Fruit fly (Drosophila melanogaster): ENCODE measurements around the gene trh.

trh gene

dm6 chr3L:392622-393159 is at the start of gene trh:
trh (minus strand) TSS chr3L:392633.
- TF ChIP-seq Eip78C (GFP tag) (peak; percentile 18), Sox14 (GFP tag; optimal IDR thresholded peaks at IDR 0.05) (no peak), Sox102F (GFP tag; optimal IDR thresholded peaks at IDR 0.05) (peak; percentile 9)

- peak; percentile 64 for TF ChIP-seq svp (GFP tag)
- no peak for TF ChIP-seq Ets96B (tag; optimal IDR thresholded peaks at IDR 0.05)
Observed at dm6 chr3L:441644-442193, 49.3 kb upstream of the trh start.

dm6 chr3L:441035-441604 is 48.7 kb upstream of the trh start:
- TF ChIP-seq pdm3 (GFP tag; optimal IDR thresholded peaks at IDR 0.05) = peak; percentile 57
- peak; percentile 15 for TF ChIP-seq dsx (GFP tag; optimal IDR thresholded peaks at IDR 0.05; ENCODE audit: poor library complexity, severe bottlenecking)
- TF ChIP-seq CG16779 (tag; optimal IDR thresholded peaks at IDR 0.05) = peak; percentile 38
- peak; percentile 65 for TF ChIP-seq achi (GFP tag; optimal IDR thresholded peaks at IDR 0.05)
- no peak for TF ChIP-seq Hr38 (GFP tag; optimal IDR thresholded peaks at IDR 0.05)
- TF ChIP-seq vri (GFP tag; optimal IDR thresholded peaks at IDR 0.05) = peak; percentile 43
- peak; percentile 50 for TF ChIP-seq spab (GFP tag; optimal IDR thresholded peaks at IDR 0.05)
- TF ChIP-seq CG9139 (GFP tag; optimal IDR thresholded peaks at IDR 0.05) = peak; percentile 29
- TF ChIP-seq CG15336 (GFP tag; IDR thresholded peaks at IDR 0.05) = peak; percentile 65
- TF ChIP-seq OdsH (GFP tag; optimal IDR thresholded peaks at IDR 0.05) = peak; percentile 58
- TF ChIP-seq CG6792 (GFP tag; optimal IDR thresholded peaks at IDR 0.05) = peak; percentile 65
- TF ChIP-seq Sox15 (GFP tag; optimal IDR thresholded peaks at IDR 0.05) = peak; percentile 44
- peak; percentile 67 for TF ChIP-seq CG6854 (GFP tag; optimal IDR thresholded peaks at IDR 0.05)
- TF ChIP-seq CG11294 (GFP tag; IDR thresholded peaks at IDR 0.05) = peak; percentile 68
- TF ChIP-seq Met (GFP tag; optimal IDR thresholded peaks at IDR 0.05) = peak; percentile 65
- TF ChIP-seq Ets21C (GFP tag; optimal IDR thresholded peaks at IDR 0.05) = peak; percentile 53
- peak in 1 of 2 experiments; percentile 30 for TF ChIP-seq salr (GFP tag; optimal IDR thresholded peaks at IDR 0.05)
- TF ChIP-seq cyc (GFP tag; optimal IDR thresholded peaks at IDR 0.05) = peak; percentile 58
- peak; percentile 48 for TF ChIP-seq CG3032 (tag; optimal IDR thresholded peaks at IDR 0.05)
- peak; percentile 53 for TF ChIP-seq fkh (GFP tag; optimal IDR thresholded peaks at IDR 0.05)
- TF ChIP-seq CG10631 (GFP tag; optimal IDR thresholded peaks at IDR 0.05) = peak; percentile 49
- peak; percentile 9 for TF ChIP-seq CG1621 (tag; optimal IDR thresholded peaks at IDR 0.05)
- peak; percentile 93 for TF ChIP-seq svp (GFP tag)
- peak; percentile 20 for TF ChIP-seq Sox14 (GFP tag; optimal IDR thresholded peaks at IDR 0.05)
- TF ChIP-seq CG11762 (GFP tag; optimal IDR thresholded peaks at IDR 0.05; ENCODE audit: insufficient read depth) = peak; percentile 20
- peak; percentile 52 for TF ChIP-seq Ets96B (tag; optimal IDR thresholded peaks at IDR 0.05)
- TF ChIP-seq dac (GFP tag; optimal IDR thresholded peaks at IDR 0.05) = peak; percentile 8
- peak; percentile 68 to 91 for TF ChIP-seq ss (GFP tag; optimal IDR thresholded peaks at IDR 0.05)
- TF ChIP-seq Smox (GFP tag; optimal IDR thresholded peaks at IDR 0.05) = peak; percentile 63
- peak; percentile 70 for TF ChIP-seq lz (GFP tag; optimal IDR thresholded peaks at IDR 0.05)
- TF ChIP-seq CG6808 (GFP tag; optimal IDR thresholded peaks at IDR 0.05) = peak; percentile 46
- TF ChIP-seq CG3919 (GFP tag; optimal IDR thresholded peaks at IDR 0.05) = peak; percentile 75
- TF ChIP-seq eg (GFP tag; IDR thresholded peaks at IDR 0.05) = peak; percentile 79
- peak; percentile 4 for TF ChIP-seq Blimp-1 (GFP tag; optimal IDR thresholded peaks at IDR 0.05)
- no peak for TF ChIP-seq Lpt (GFP tag; optimal IDR thresholded peaks at IDR 0.05)
- TF ChIP-seq Eip93F (GFP tag; optimal IDR thresholded peaks at IDR 0.05) = no peak
- TF ChIP-seq fd59A (GFP tag; optimal IDR thresholded peaks at IDR 0.05) = no peak
- TF ChIP-seq Eip78C (GFP tag) = peak; percentile 86
- TF ChIP-seq CG34406 (GFP tag; optimal IDR thresholded peaks at IDR 0.05) = peak; percentile 48
- peak; percentile 51 for TF ChIP-seq CG32006 (GFP tag; optimal IDR thresholded peaks at IDR 0.05)
- TF ChIP-seq CG4318 (GFP tag; optimal IDR thresholded peaks at IDR 0.05) = no peak
- peak; percentile 29 for TF ChIP-seq CG10669 (GFP tag; optimal IDR thresholded peaks at IDR 0.05)
- TF ChIP-seq CG7368 (GFP tag; optimal IDR thresholded peaks at IDR 0.05) = peak; percentile 32
- TF ChIP-seq Sox102F (GFP tag; optimal IDR thresholded peaks at IDR 0.05) = peak; percentile 52
- peak; percentile 70; the same call in 2 of the 3 replicates for TF ChIP-seq CG6163 (GFP tag; IDR thresholded peaks at IDR 0.05)

All from whole organism, prepupa.